Fruit fly (Drosophila melanogaster): Measurements from ENCODE around the gene CG17026.

Gene CG17026

dm6 chr3L:15940823-15941222 is 34.3 kb upstream of the CG17026 start (continued):
- peak; percentile 24; the same call in 1 of the 2 replicates for TF ChIP-seq CG32532 (GFP tag; IDR thresholded peaks at IDR 0.05)
- TF ChIP-seq fd102C (GFP tag; optimal IDR thresholded peaks at IDR 0.05): no peak
- peak; percentile 33 for TF ChIP-seq bab2 (GFP tag; optimal IDR thresholded peaks at IDR 0.05)
- peak; percentile 62 for TF ChIP-seq CG6254 (GFP tag; optimal IDR thresholded peaks at IDR 0.05)
- TF ChIP-seq CG2712 (tag; optimal IDR thresholded peaks at IDR 0.05): peak; percentile 79
- peak; percentile 64 for TF ChIP-seq CG8924 (tag; optimal IDR thresholded peaks at IDR 0.05)
- peak; percentile 53 for TF ChIP-seq lab (GFP tag; optimal IDR thresholded peaks at IDR 0.05)
- TF ChIP-seq CG12769 (tag; optimal IDR thresholded peaks at IDR 0.05): peak; percentile 8
- peak; percentile 75 for TF ChIP-seq CG14441 (GFP tag; IDR thresholded peaks at IDR 0.05)
- TF ChIP-seq mam (GFP tag; optimal IDR thresholded peaks at IDR 0.05): peak; percentile 14
- TF ChIP-seq Lhr (GFP tag; optimal IDR thresholded peaks at IDR 0.05): peak; percentile 35
- TF ChIP-seq MTF-1 (GFP tag; optimal IDR thresholded peaks at IDR 0.05; ENCODE audit: borderline replicate concordance): peak; percentile 4
- TF ChIP-seq sisA (GFP tag; IDR thresholded peaks at IDR 0.05): peak; percentile 82; the same call in 1 of the 2 replicates
- peak; percentile 56 for TF ChIP-seq Abd-B (GFP tag; optimal IDR thresholded peaks at IDR 0.05)
- TF ChIP-seq gem (tag; optimal IDR thresholded peaks at IDR 0.05): peak; percentile 74
- TF ChIP-seq Gsc (GFP tag; IDR thresholded peaks at IDR 0.05): 0 out of 2 replicates have a peak, but pooled peaks have one; percentile 12
- TF ChIP-seq HHEX (GFP tag; optimal IDR thresholded peaks at IDR 0.05): peak; percentile 9
- no peak for TF ChIP-seq CG7987 (GFP tag; optimal IDR thresholded peaks at IDR 0.05)
- TF ChIP-seq lilli (GFP tag; optimal IDR thresholded peaks at IDR 0.05): peak; percentile 44
- 0 out of 2 replicates have a peak, but pooled peaks have one; percentile 37 for TF ChIP-seq CG7372 (GFP tag; IDR thresholded peaks at IDR 0.05)
- TF ChIP-seq CG17361 (GFP tag; IDR thresholded peaks at IDR 0.05): peak; percentile 74
- no peak for TF ChIP-seq chm (GFP tag; IDR thresholded peaks at IDR 0.05)
- peak; percentile 34 for TF ChIP-seq Max (GFP tag; optimal IDR thresholded peaks at IDR 0.05)
- peak; percentile 15 for TF ChIP-seq CG2120 (GFP tag; optimal IDR thresholded peaks at IDR 0.05)
- peak; percentile 47 for TF ChIP-seq corto (GFP tag; optimal IDR thresholded peaks at IDR 0.05)
- peak; percentile 73 for TF ChIP-seq CG18262 (tag; optimal IDR thresholded peaks at IDR 0.05)
- TF ChIP-seq NFAT (GFP tag; IDR thresholded peaks at IDR 0.05): 0 out of 2 replicates have a peak, but pooled peaks have one; percentile 17
- TF ChIP-seq CG12942 (GFP tag; optimal IDR thresholded peaks at IDR 0.05): peak; percentile 12
- peak; percentile 46 for TF ChIP-seq CG4424 (GFP tag; optimal IDR thresholded peaks at IDR 0.05)
- peak; percentile 40 for TF ChIP-seq gsb-n (tag; optimal IDR thresholded peaks at IDR 0.05)
- 0 out of 2 replicates have a peak, but pooled peaks have one; percentile 48 for TF ChIP-seq ssp (GFP tag; IDR thresholded peaks at IDR 0.05)
- peak in 1 of 2 experiments; percentile 65 for TF ChIP-seq Eip74EF (GFP tag; optimal IDR thresholded peaks at IDR 0.05)
- no peak for TF ChIP-seq Atf3 (GFP tag; optimal IDR thresholded peaks at IDR 0.05)
- TF ChIP-seq Mes4 (GFP tag; optimal IDR thresholded peaks at IDR 0.05): peak; percentile 35
- TF ChIP-seq exex (tag; optimal IDR thresholded peaks at IDR 0.05): no peak
- TF ChIP-seq kay (GFP tag; optimal IDR thresholded peaks at IDR 0.05): no peak
- TF ChIP-seq HLH3B (GFP tag; IDR thresholded peaks at IDR 0.05): peak; percentile 78
- TF ChIP-seq gsb (GFP tag; IDR thresholded peaks at IDR 0.05): 0 out of 2 replicates have a peak, but pooled peaks have one; percentile 35
- peak; percentile 63 for TF ChIP-seq Six4 (GFP tag; optimal IDR thresholded peaks at IDR 0.05)
- peak; percentile 35 for TF ChIP-seq CG18764 (GFP tag; optimal IDR thresholded peaks at IDR 0.05)
- no peak for TF ChIP-seq ab (GFP tag; optimal IDR thresholded peaks at IDR 0.05)
- TF ChIP-seq CG11504 (tag; optimal IDR thresholded peaks at IDR 0.05): peak; percentile 76
- TF ChIP-seq ranshi (GFP tag; IDR thresholded peaks at IDR 0.05): peak; percentile 68
- peak; percentile 47; the same call in 1 of the 2 replicates for TF ChIP-seq ro (GFP tag; IDR thresholded peaks at IDR 0.05)
- TF ChIP-seq knrl (GFP tag; IDR thresholded peaks at IDR 0.05; ENCODE audit: partially characterized antibody): no peak
- TF ChIP-seq D19A (tag; optimal IDR thresholded peaks at IDR 0.05): peak; percentile 17
- TF ChIP-seq CG8388 (GFP tag; optimal IDR thresholded peaks at IDR 0.05): peak; percentile 62
- peak; percentile 56 for TF ChIP-seq Hsf (GFP tag; optimal IDR thresholded peaks at IDR 0.05)
- TF ChIP-seq Mrtf (GFP tag; IDR thresholded peaks at IDR 0.05): peak; percentile 50; the same call in 1 of the 3 replicates
- no peak for TF ChIP-seq mld (GFP tag; IDR thresholded peaks at IDR 0.05; ENCODE audit: partially characterized antibody)

Measured in whole organism, embryonic.